Fruit fly (Drosophila melanogaster) whole organism, embryonic: ENCODE measurements around the gene melt.

Experiments
- Abd-B ChIP-seq: fragments of 200-800 bp; sonication (Bioruptor generic); optimal IDR thresholded peaks from 2 replicates; lab custom pipeline; 2018; ENCODE audit warnings: missing biosample characterization, mild to moderate bottlenecking, missing genetic modification characterization, moderate library complexity
- Atf6 ChIP-seq: fragments of 200-800 bp; sonication (Bioruptor generic); IDR thresholded peaks from 2 replicates; pipeline ENCODE4 v1.3.6; 2022; ENCODE audit warnings: missing biosample characterization, missing genetic modification characterization
- CG1024 ChIP-seq: fragments of 200-800 bp; sonication (Bioruptor generic); IDR thresholded peaks from 2 replicates; pipeline ENCODE4 v1.3.6; 2022; ENCODE audit warnings: missing biosample characterization, missing genetic modification characterization
- CG10565 ChIP-seq: fragments of 200-800 bp; sonication (Bioruptor generic); optimal IDR thresholded peaks from 3 replicates; lab custom pipeline; 2016; ENCODE audit warnings: missing biosample characterization, mild to moderate bottlenecking, missing genetic modification characterization
- CG11085 ChIP-seq: fragments of 200-800 bp; sonication (Bioruptor generic); IDR thresholded peaks from 2 replicates; pipeline ENCODE4 v1.3.6; 2022; ENCODE audit warnings: missing biosample characterization, missing genetic modification characterization
- CG11093 ChIP-seq: fragments of 200-800 bp; sonication (Bioruptor generic); IDR thresholded peaks from 3 replicates; pipeline ENCODE4 v1.3.6; 2022; ENCODE audit warnings: missing biosample characterization, missing genetic modification characterization
- CG11456 ChIP-seq: fragments of 200-800 bp; sonication (Bioruptor generic); IDR thresholded peaks from 3 replicates; pipeline ENCODE4 v1.3.6; 2022; ENCODE audit warnings: missing biosample characterization, missing genetic modification characterization
- CG11504 ChIP-seq: fragments of 200-800 bp; sonication (Bioruptor generic); optimal IDR thresholded peaks from 3 replicates; lab custom pipeline; 2019; ENCODE audit warnings: missing biosample characterization, mild to moderate bottlenecking, missing genetic modification characterization, moderate library complexity
- CG12391 ChIP-seq: fragments of 200-800 bp; sonication (Bioruptor generic); optimal IDR thresholded peaks from 3 replicates; lab custom pipeline; 2018; ENCODE audit warnings: missing biosample characterization, mild to moderate bottlenecking, missing genetic modification characterization, moderate library complexity
- CG12744 ChIP-seq: fragments of 200-800 bp; sonication (Bioruptor generic); optimal IDR thresholded peaks from 2 replicates; lab custom pipeline; 2016; ENCODE audit warnings: missing biosample characterization, missing genetic modification characterization
- CG14014 ChIP-seq: fragments of 200-800 bp; sonication (Bioruptor generic); IDR thresholded peaks from 2 replicates; pipeline ENCODE4 v1.3.6; 2022; ENCODE audit warnings: missing biosample characterization, missing genetic modification characterization
- CG15479 ChIP-seq: fragments of 200-800 bp; sonication (Bioruptor generic); optimal IDR thresholded peaks from 3 replicates; lab custom pipeline; 2019; ENCODE audit warnings: missing biosample characterization, mild to moderate bottlenecking, missing genetic modification characterization, moderate library complexity
- CG1602 ChIP-seq: fragments of 200-800 bp; sonication (Bioruptor generic); optimal IDR thresholded peaks from 3 replicates; lab custom pipeline; 2016; ENCODE audit warnings: missing biosample characterization, missing genetic modification characterization
- CG17328 ChIP-seq: fragments of 200-800 bp; sonication (Bioruptor generic); IDR thresholded peaks from 2 replicates; pipeline ENCODE4 v1.3.6; 2022; ENCODE audit warnings: missing biosample characterization, missing genetic modification characterization
- CG2116 ChIP-seq: fragments of 200-800 bp; sonication (Bioruptor generic); optimal IDR thresholded peaks from 3 replicates; lab custom pipeline; 2018; ENCODE audit warnings: missing biosample characterization, mild to moderate bottlenecking, missing genetic modification characterization
- CG2202 ChIP-seq: fragments of 200-800 bp; sonication (Bioruptor generic); optimal IDR thresholded peaks from 2 replicates; lab custom pipeline; 2018; ENCODE audit warnings: missing biosample characterization, mild to moderate bottlenecking, missing genetic modification characterization
- CG30431 ChIP-seq: fragments of 200-800 bp; sonication (Bioruptor generic); optimal IDR thresholded peaks from 2 replicates; lab custom pipeline; 2017; ENCODE audit warnings: missing biosample characterization, missing genetic modification characterization
- CG32532 ChIP-seq: fragments of 200-800 bp; sonication (Bioruptor generic); IDR thresholded peaks from 2 replicates; pipeline ENCODE4 v1.3.6; 2022; ENCODE audit warnings: missing biosample characterization, missing genetic modification characterization
- CG3281 ChIP-seq: fragments of 200-800 bp; sonication (Bioruptor generic); optimal IDR thresholded peaks from 3 replicates; lab custom pipeline; 2017; ENCODE audit warnings: missing biosample characterization, mild to moderate bottlenecking, missing genetic modification characterization
- CG3407 ChIP-seq: fragments of 200-800 bp; sonication (Bioruptor generic); optimal IDR thresholded peaks from 2 replicates; lab custom pipeline; 2018; ENCODE audit warnings: missing biosample characterization, mild to moderate bottlenecking, missing genetic modification characterization
- CG34224 ChIP-seq: fragments of 200-800 bp; sonication (Bioruptor generic); IDR thresholded peaks from 3 replicates; pipeline ENCODE4 v1.3.6; 2022; ENCODE audit warnings: missing biosample characterization, missing genetic modification characterization; ENCODE audit not compliant: partially characterized antibody
- CG34422 ChIP-seq: fragments of 200-800 bp; sonication (Bioruptor generic); IDR thresholded peaks from 3 replicates; pipeline ENCODE4 v1.3.6; 2022; ENCODE audit warnings: missing biosample characterization, missing genetic modification characterization
- CG9817 ChIP-seq: fragments of 200-800 bp; sonication (Bioruptor generic); optimal IDR thresholded peaks from 2 replicates; lab custom pipeline; 2018; ENCODE audit warnings: missing biosample characterization, mild to moderate bottlenecking, missing genetic modification characterization, moderate library complexity
- Dp ChIP-seq: fragments of 200-800 bp; sonication (Bioruptor generic); optimal IDR thresholded peaks from 2 replicates; lab custom pipeline; 2018; ENCODE audit warnings: missing biosample characterization, mild to moderate bottlenecking, missing genetic modification characterization, moderate library complexity
- Elba2 ChIP-seq: fragments of 200-800 bp; sonication (Bioruptor generic); optimal IDR thresholded peaks from 3 replicates; lab custom pipeline; 2016; ENCODE audit warnings: missing biosample characterization, missing genetic modification characterization
- Fer2 ChIP-seq: fragments of 200-800 bp; sonication (Bioruptor generic); optimal IDR thresholded peaks from 2 replicates; lab custom pipeline; 2018; ENCODE audit warnings: missing biosample characterization, mild to moderate bottlenecking, missing genetic modification characterization, moderate library complexity
- Gug ChIP-seq: fragments of 200-800 bp; sonication (Bioruptor generic); IDR thresholded peaks from 4 replicates; pipeline ENCODE4 v1.3.6; 2022; ENCODE audit warnings: missing biosample characterization, missing genetic modification characterization
- HLH3B ChIP-seq: fragments of 200-800 bp; sonication (Bioruptor generic); IDR thresholded peaks from 2 replicates; pipeline ENCODE4 v1.3.6; 2022; ENCODE audit warnings: missing biosample characterization, missing genetic modification characterization
- Lpt ChIP-seq: fragments of >200 bp; optimal IDR thresholded peaks from 2 replicates; lab custom pipeline; 2018; ENCODE audit warnings: missing biosample characterization, missing genetic modification characterization
- Med ChIP-seq: fragments of 200-800 bp; sonication (Bioruptor generic); peaks from one replicate; lab custom pipeline; 2016; ENCODE audit warnings: missing biosample characterization, missing genetic modification characterization, mild to moderate bottlenecking, inconsistent platforms, moderate library complexity
- NFAT ChIP-seq: fragments of 200-800 bp; sonication (Bioruptor generic); IDR thresholded peaks from 2 replicates; pipeline ENCODE4 v1.3.6; 2022; ENCODE audit warnings: missing biosample characterization, missing genetic modification characterization
- Pdp1 ChIP-seq, 2 experiments: fragments of 200-800 bp; sonication (Bioruptor generic); optimal IDR thresholded peaks; 3 replicates each; lab custom pipeline; 2016; ENCODE audit warnings: missing biosample characterization in 2 of 2, missing genetic modification characterization in 2 of 2, mild to moderate bottlenecking in 1 of 2, moderate library complexity in 1 of 2
- Sin3A ChIP-seq: fragments of >200 bp; optimal IDR thresholded peaks from 2 replicates; lab custom pipeline; 2018
- Spps ChIP-seq: fragments of 200-800 bp; sonication (Bioruptor generic); optimal IDR thresholded peaks from 2 replicates; lab custom pipeline; 2018; ENCODE audit warnings: missing biosample characterization, mild to moderate bottlenecking, missing genetic modification characterization
- al ChIP-seq: fragments of 200-800 bp; sonication (Bioruptor generic); IDR thresholded peaks from 2 replicates; pipeline ENCODE4 v1.3.6; 2022; ENCODE audit warnings: missing biosample characterization, missing genetic modification characterization
- ase ChIP-seq: fragments of 200-800 bp; sonication (Bioruptor generic); IDR thresholded peaks from 3 replicates; pipeline ENCODE4 v1.3.6; 2022; ENCODE audit warnings: missing biosample characterization, missing genetic modification characterization
- bigmax ChIP-seq: fragments of 200-800 bp; sonication (Bioruptor generic); optimal IDR thresholded peaks from 2 replicates; lab custom pipeline; 2018; ENCODE audit warnings: missing biosample characterization, mild to moderate bottlenecking, missing genetic modification characterization
- cas ChIP-seq: fragments of 200-800 bp; sonication (Bioruptor generic); IDR thresholded peaks from 2 replicates; pipeline ENCODE4 v1.3.6; 2022; ENCODE audit warnings: missing biosample characterization, missing genetic modification characterization
- chm ChIP-seq: fragments of 200-800 bp; sonication (Bioruptor generic); IDR thresholded peaks from 2 replicates; pipeline ENCODE4 v1.3.6; 2022; ENCODE audit warnings: missing biosample characterization, missing genetic modification characterization
- ci ChIP-seq: fragments of 200-800 bp; sonication (Bioruptor generic); IDR thresholded peaks from 3 replicates; pipeline ENCODE4 v1.3.6; 2022; ENCODE audit warnings: missing biosample characterization, missing genetic modification characterization
- emc ChIP-seq: fragments of 200-800 bp; sonication (Bioruptor generic); optimal IDR thresholded peaks from 2 replicates; lab custom pipeline; 2016; ENCODE audit warnings: missing biosample characterization, missing genetic modification characterization
- ftz-f1 ChIP-seq: fragments of 200-800 bp; sonication (Bioruptor generic); optimal IDR thresholded peaks from 2 replicates; lab custom pipeline; 2016; ENCODE audit warnings: missing biosample characterization, missing genetic modification characterization
- lbe ChIP-seq: fragments of 200-800 bp; sonication (Bioruptor generic); optimal IDR thresholded peaks from 2 replicates; lab custom pipeline; 2016; ENCODE audit warnings: missing biosample characterization, mild to moderate bottlenecking, missing genetic modification characterization
- mirr ChIP-seq: fragments of 200-800 bp; sonication (Bioruptor generic); optimal IDR thresholded peaks from 3 replicates; lab custom pipeline; 2018; ENCODE audit warnings: missing biosample characterization, mild to moderate bottlenecking, missing genetic modification characterization
- nerfin-1 ChIP-seq: fragments of 200-800 bp; sonication (Bioruptor generic); optimal IDR thresholded peaks from 3 replicates; lab custom pipeline; 2019; ENCODE audit warnings: missing biosample characterization, mild to moderate bottlenecking, missing genetic modification characterization, moderate library complexity
- nom ChIP-seq: fragments of 200-800 bp; sonication (Bioruptor generic); optimal IDR thresholded peaks from 2 replicates; lab custom pipeline; 2017; ENCODE audit warnings: missing biosample characterization, missing genetic modification characterization, mild to moderate bottlenecking, moderate library complexity, missing genetic modification reagents
- peb ChIP-seq: fragments of 200-800 bp; sonication (Bioruptor generic); IDR thresholded peaks from 2 replicates; pipeline ENCODE4 v1.3.6; 2022; ENCODE audit warnings: missing biosample characterization, missing genetic modification characterization
- phol ChIP-seq: fragments of 200-800 bp; sonication (Bioruptor generic); optimal IDR thresholded peaks from 3 replicates; lab custom pipeline; 2018; ENCODE audit warnings: missing biosample characterization, mild to moderate bottlenecking, missing genetic modification characterization, moderate library complexity
- prd ChIP-seq, 3 experiments: fragments of >200 bp in 2 of 3; fragments of 200-800 bp in 1 of 3; sonication (Bioruptor generic) in 1 of 3; optimal IDR thresholded peaks in 2 of 3; IDR thresholded peaks in 1 of 3; 2 replicates in 2 of 3; 3 replicates in 1 of 3; pipeline versions ENCODE4 v1.3.6 to Lab custom; 2017 to 2022; ENCODE audit warnings: missing biosample characterization in 1 of 3, missing genetic modification characterization in 1 of 3
- pzg ChIP-seq: fragments of 200-800 bp; sonication (Bioruptor generic); optimal IDR thresholded peaks from 3 replicates; lab custom pipeline; 2018; ENCODE audit warnings: missing biosample characterization, mild to moderate bottlenecking, missing genetic modification characterization, moderate library complexity
- scrt ChIP-seq: fragments of 200-800 bp; sonication (Bioruptor generic); optimal IDR thresholded peaks from 2 replicates; lab custom pipeline; 2018; ENCODE audit warnings: missing biosample characterization, mild to moderate bottlenecking, missing genetic modification characterization, moderate library complexity
- tin ChIP-seq: fragments of 200-800 bp; sonication (Bioruptor generic); optimal IDR thresholded peaks from 3 replicates; lab custom pipeline; 2016; ENCODE audit warnings: missing biosample characterization, missing genetic modification characterization

Gene melt

DNA sequence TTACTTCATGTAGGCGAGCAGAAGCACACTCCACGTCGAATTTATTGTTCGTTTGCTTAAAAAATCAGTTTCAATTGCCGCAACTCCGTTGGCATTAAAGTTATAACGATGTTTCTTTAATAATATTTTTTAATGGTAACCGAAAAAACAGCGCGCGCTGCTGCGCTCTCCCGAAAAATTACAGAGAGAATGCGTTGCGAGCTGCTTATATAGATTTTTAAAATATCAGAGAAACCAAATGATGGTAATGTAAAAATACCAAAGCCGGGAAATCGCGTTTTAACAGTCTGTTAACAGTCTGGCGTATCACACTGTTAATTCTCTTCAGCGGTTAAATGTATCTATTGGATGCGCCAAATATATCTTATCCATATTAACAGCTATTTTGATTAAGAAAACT is 22.6 kb downstream of the melt start, which contains the start of gene corn (continued):
- TF ChIP-seq chm (GFP tag; lab: Robert Waterston, UW) (peak; percentile 62), scrt (GFP tag; lab: Kevin White, UChicago) (peak; percentile 24), CG1024 (GFP tag; lab: Robert Waterston, UW) (no peak), prd (optimal IDR thresholded peaks at IDR 0.05; lab: Kevin White, UChicago) (no peak), prd (GFP tag; IDR thresholded peaks at IDR 0.05; lab: Robert Waterston, UW) (no peak), Spps (no peak), CG2116 (no peak), Abd-B (no peak), CG12391 (tag; lab: Kevin White, UChicago) (no peak), Dp (GFP tag; lab: Kevin White, UChicago) (peak; percentile 39), mirr (GFP tag; lab: Kevin White, UChicago) (no peak), Fer2 (tag; lab: Kevin White, UChicago) (no peak), CG2202 (no peak), CG14014 (no peak), CG1602 (no peak), CG17328 (GFP tag; lab: Robert Waterston, UW) (no peak), CG11456 (GFP tag; lab: Robert Waterston, UW) (no peak), CG15479 (GFP tag; lab: Kevin White, UChicago) (no peak), CG34224 (GFP tag; lab: Robert Waterston, UW) (0 out of 3 replicates have a peak, but pooled peaks have one; percentile 15), ase (GFP tag; lab: Robert Waterston, UW) (no peak), CG3281 (GFP tag; lab: Kevin White, UChicago) (no peak), phol (tag; lab: Kevin White, UChicago) (no peak), CG9817 (tag; lab: Kevin White, UChicago) (peak; percentile 3), HLH3B (GFP tag; lab: Robert Waterston, UW) (no peak), Elba2 (no peak), Lpt (GFP tag; lab: Kevin White, UChicago) (no peak), CG11504 (tag; lab: Kevin White, UChicago) (peak; percentile 29), CG3407 (GFP tag; lab: Kevin White, UChicago) (no peak), cas (no peak), CG11093 (GFP tag; lab: Robert Waterston, UW) (no peak), nerfin-1 (tag; lab: Kevin White, UChicago) (no peak), nom (peak; percentile 13), CG11085 (GFP tag; lab: Robert Waterston, UW) (no peak), CG10565 (GFP tag; lab: Kevin White, UChicago) (no peak), CG32532 (GFP tag; lab: Robert Waterston, UW) (no peak; the same call in 1 of the 2 replicates), CG34422 (GFP tag; lab: Robert Waterston, UW) (peak; percentile 25; the same call in 1 of the 3 replicates), peb (no peak), Atf6 (no peak), Gug (GFP tag; lab: Robert Waterston, UW) (no peak), CG12744 (no peak), ci (GFP tag; lab: Robert Waterston, UW) (peak; percentile 13; the same call in 1 of the 3 replicates), Sin3A (lab: Kevin White, UChicago) (no peak), Pdp1 (GFP tag; optimal IDR thresholded peaks at IDR 0.05; lab: Kevin White, UChicago) (no peak), ftz-f1 (no peak), pzg (GFP tag; lab: Kevin White, UChicago) (peak; percentile 38), bigmax (GFP tag; lab: Kevin White, UChicago) (no peak), tin (GFP tag; lab: Kevin White, UChicago) (no peak), Med (GFP tag; lab: Kevin White, UChicago) (peak; percentile 72), NFAT (GFP tag; lab: Robert Waterston, UW) (no peak), lbe (no peak), emc (GFP tag; lab: Kevin White, UChicago) (no peak), al (GFP tag; lab: Robert Waterston, UW) (no peak), CG30431 (no peak)
